Worm (Caenorhabditis elegans): ENCODE data around the gene C03A3.3.

C03A3.3 gene

ce11 chrX:11268970-11269369 lies at the start of gene C03A3.3:
Gene C03A3.3 (minus strand): TSS chrX:11269070.
- TF ChIP-seq hmg-20 (GFP tag; IDR thresholded peaks at IDR 0.05) (no peak), snpc-1.1 (tag; optimal IDR thresholded peaks at IDR 0.05; ENCODE audit: insufficient read depth) (no peak), madf-10 (tag; optimal IDR thresholded peaks at IDR 0.05) (no peak), ceh-100 (GFP tag; IDR thresholded peaks at IDR 0.05) (no peak), bed-2 (GFP tag; IDR thresholded peaks at IDR 0.05) (no peak), attf-3 (GFP tag; conservative IDR thresholded peaks at IDR 0.05) (no peak), B0261.1 (tag; optimal IDR thresholded peaks at IDR 0.05) (no peak), ZK185.1 (tag; optimal IDR thresholded peaks at IDR 0.05; ENCODE audit: poor library complexity, severe bottlenecking) (no peak)

DNA sequence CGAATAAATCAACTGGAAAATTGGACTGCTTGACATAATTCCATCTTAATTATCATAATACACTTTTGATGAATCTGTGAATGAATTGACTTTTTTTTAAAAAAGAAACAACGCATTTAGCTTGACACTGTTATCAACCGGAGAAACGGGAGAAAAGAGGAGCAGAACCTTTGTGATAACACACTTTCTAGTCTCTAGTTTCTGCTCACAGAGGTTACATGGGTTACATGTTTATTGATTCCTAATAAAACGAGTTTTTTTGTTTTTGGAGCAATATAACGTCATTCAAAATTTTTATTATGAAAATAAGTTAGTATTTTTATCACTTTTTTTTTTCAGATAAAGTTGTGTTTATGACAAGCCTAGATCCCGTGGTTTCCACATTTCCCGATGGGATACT lies 49.1 kb upstream of the C03A3.3 start, which contains the start of gene hizr-1:
Gene hizr-1 (plus strand): TSS at position 340 of the 400 bp plus-strand sequence.
- TF ChIP-seq hsf-1 (GFP tag; IDR thresholded peaks at IDR 0.05) (no peak), nhr-80 (tag; optimal IDR thresholded peaks at IDR 0.05) (peak; percentile 63)

ce11 chrX:11316750-11317149 lies 47.9 kb upstream of the C03A3.3 start, which contains the start of gene nlp-57:
Gene nlp-57 (plus strand): TSS chrX:11317050.
- TF ChIP-seq dox-1 (GFP tag; IDR thresholded peaks at IDR 0.05) (no peak), cebp-2 (GFP tag; IDR thresholded peaks at IDR 0.05) (no peak), nfya-2 (GFP tag; IDR thresholded peaks at IDR 0.05) (no peak), ztf-26 (tag; optimal IDR thresholded peaks at IDR 0.05) (no peak), somi-1 (GFP tag; optimal IDR thresholded peaks at IDR 0.05) (no peak), C06A6.2 (GFP tag; conservative IDR thresholded peaks at IDR 0.05) (no peak)

DNA sequence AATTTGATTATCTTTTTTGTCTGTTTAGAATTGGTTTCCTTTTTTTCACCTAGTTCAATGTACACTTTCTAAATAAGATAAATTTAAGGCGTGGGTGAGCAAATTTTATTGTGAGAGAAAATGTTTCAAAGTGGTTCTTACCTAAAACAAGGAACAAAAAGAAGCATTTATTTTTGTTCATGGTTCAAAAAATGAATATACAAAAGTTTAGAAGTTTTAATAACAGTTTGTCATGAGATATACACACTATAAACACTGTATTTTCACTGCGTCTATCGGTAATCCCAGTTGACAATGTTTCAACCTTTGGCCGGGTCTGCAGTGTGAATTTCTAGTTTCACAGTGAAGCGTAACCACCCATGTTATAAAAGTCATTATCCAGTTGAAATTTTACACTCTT lies 46.5 kb upstream of the C03A3.3 start, which contains the start of gene F08G12.11:
Gene F08G12.11 (minus strand): TSS at position 181 of the 400 bp plus-strand sequence.
- no peak for TF ChIP-seq xnd-1 (tag; optimal IDR thresholded peaks at IDR 0.05)
- no peak for TF ChIP-seq F49E8.2 (tag; optimal IDR thresholded peaks at IDR 0.05; ENCODE audit: insufficient read depth)
- no peak for TF ChIP-seq ztf-25 (GFP tag; IDR thresholded peaks at IDR 0.05)
- no peak for TF ChIP-seq hmg-1.2 (GFP tag; IDR thresholded peaks at IDR 0.05)
- TF ChIP-seq repo-1 (tag; optimal IDR thresholded peaks at IDR 0.05) = no peak
- TF ChIP-seq ekl-4 (GFP tag; IDR thresholded peaks at IDR 0.05) = no peak
- TF ChIP-seq snpc-4 (GFP tag; optimal IDR thresholded peaks at IDR 0.05) = no peak
- no peak for TF ChIP-seq snpc-4 (tag; optimal IDR thresholded peaks at IDR 0.05)
- no peak for TF ChIP-seq nhr-90 (tag; optimal IDR thresholded peaks at IDR 0.05)
- no peak for TF ChIP-seq nfya-1 (tag; optimal IDR thresholded peaks at IDR 0.05; ENCODE audit: borderline replicate concordance, insufficient read depth)
- no peak for TF ChIP-seq hsf-1 (GFP tag; IDR thresholded peaks at IDR 0.05)
- no peak for TF ChIP-seq sptf-2 (GFP tag; optimal IDR thresholded peaks at IDR 0.05)
- no peak for TF ChIP-seq F39B2.1 (GFP tag; IDR thresholded peaks at IDR 0.05)

ce11 chrX:11310285-11310838 lies 41.5 kb upstream of the C03A3.3 start, which contains the start of gene F08G12.5:
Gene F08G12.5 (minus strand): TSS chrX:11310285.
- TF ChIP-seq rpc-1 (optimal IDR thresholded peaks at IDR 0.05) (no peak), rpc-1 (tag; optimal IDR thresholded peaks at IDR 0.05) (no peak), C17E4.6 (GFP tag; IDR thresholded peaks at IDR 0.05) (no peak), hlh-26 (GFP tag; conservative IDR thresholded peaks at IDR 0.05) (no peak), unc-130 (GFP tag; optimal IDR thresholded peaks at IDR 0.05) (no peak), him-1 (tag; optimal IDR thresholded peaks at IDR 0.05) (no peak), bed-1 (GFP tag; IDR thresholded peaks at IDR 0.05) (no peak), nhr-90 (tag; optimal IDR thresholded peaks at IDR 0.05) (no peak), nhr-80 (tag; optimal IDR thresholded peaks at IDR 0.05) (no peak), fkh-3 (tag; optimal IDR thresholded peaks at IDR 0.05) (no peak), chd-7 (tag; optimal IDR thresholded peaks at IDR 0.05) (no peak), lsy-27 (tag; optimal IDR thresholded peaks at IDR 0.05; ENCODE audit: borderline replicate concordance, insufficient read depth) (no peak), nfyb-1 (GFP tag; IDR thresholded peaks at IDR 0.05) (no peak)
